Fruit fly (Drosophila melanogaster) whole organism, pupa: Measurements from ENCODE around the gene Rab35.
A peak's percentile ranks its signal among the peaks of the same experiment; 100 is the strongest.

Experiments
- CG10348 ChIP-seq: fragments of 200-800 bp; sonication (Bioruptor generic); IDR thresholded peaks from 2 replicates; pipeline ENCODE4 v1.3.6; 2022; ENCODE audit warnings: missing biosample characterization, missing genetic modification characterization
- CG12605 ChIP-seq: fragments of 200-800 bp; sonication (Bioruptor generic); IDR thresholded peaks from 2 replicates; pipeline ENCODE4 v1.3.6; 2022; ENCODE audit warnings: missing biosample characterization, missing genetic modification characterization
- CG13204 ChIP-seq: fragments of 200-800 bp; sonication (Bioruptor generic); optimal IDR thresholded peaks from 2 replicates; lab custom pipeline; 2018; ENCODE audit warnings: missing biosample characterization, mild to moderate bottlenecking, missing genetic modification characterization, moderate library complexity
- CG17806 ChIP-seq: fragments of 200-800 bp; sonication (Bioruptor generic); optimal IDR thresholded peaks from 2 replicates; lab custom pipeline; 2018; ENCODE audit warnings: missing biosample characterization, mild to moderate bottlenecking, missing genetic modification characterization, moderate library complexity
- CG32121 ChIP-seq: fragments of 200-800 bp; sonication (Bioruptor generic); IDR thresholded peaks from 2 replicates; pipeline ENCODE4 v1.3.6; 2022; ENCODE audit warnings: missing biosample characterization, missing genetic modification characterization
- CG34367 ChIP-seq: fragments of 200-800 bp; sonication (Bioruptor generic); optimal IDR thresholded peaks from 2 replicates; lab custom pipeline; 2018; ENCODE audit warnings: missing biosample characterization, mild to moderate bottlenecking, missing genetic modification characterization
- CG4496 ChIP-seq: fragments of 200-800 bp; sonication (Bioruptor generic); IDR thresholded peaks from 3 replicates; pipeline ENCODE4 v1.3.6; 2022; ENCODE audit warnings: missing biosample characterization, missing genetic modification characterization
- CG8301 ChIP-seq: fragments of 200-800 bp; sonication (Bioruptor generic); optimal IDR thresholded peaks from 2 replicates; lab custom pipeline; 2018; ENCODE audit warnings: missing biosample characterization, mild to moderate bottlenecking, missing genetic modification characterization
- CG9948 ChIP-seq: fragments of 200-800 bp; sonication (Bioruptor generic); optimal IDR thresholded peaks from 2 replicates; lab custom pipeline; 2018; ENCODE audit warnings: missing biosample characterization, mild to moderate bottlenecking, missing genetic modification characterization, moderate library complexity
- EcR ChIP-seq: fragments of 200-800 bp; sonication (Bioruptor generic); optimal IDR thresholded peaks from 3 replicates; lab custom pipeline; 2019; ENCODE audit warnings: missing biosample characterization, missing genetic modification characterization, mild to moderate bottlenecking, moderate library complexity, missing genetic modification reagents
- Ets98B ChIP-seq: fragments of 200-800 bp; sonication (Bioruptor generic); IDR thresholded peaks from 2 replicates; pipeline ENCODE4 v1.3.6; 2022; ENCODE audit warnings: missing biosample characterization, missing genetic modification characterization
- Pif1A ChIP-seq: fragments of 200-800 bp; sonication (Bioruptor generic); optimal IDR thresholded peaks from 3 replicates; lab custom pipeline; 2016; ENCODE audit warnings: missing biosample characterization, missing genetic modification characterization
- Pif1B ChIP-seq: fragments of 200-800 bp; sonication (Bioruptor generic); optimal IDR thresholded peaks from 3 replicates; lab custom pipeline; 2016; ENCODE audit warnings: missing biosample characterization, missing genetic modification characterization
- Snoo ChIP-seq: fragments of 200-800 bp; sonication (Bioruptor generic); optimal IDR thresholded peaks from 3 replicates; lab custom pipeline; 2017; ENCODE audit warnings: missing biosample characterization, mild to moderate bottlenecking, missing genetic modification characterization, inconsistent platforms
- gl ChIP-seq: fragments of 200-800 bp; sonication (Bioruptor generic); optimal IDR thresholded peaks from 2 replicates; lab custom pipeline; 2018; ENCODE audit warnings: missing biosample characterization, mild to moderate bottlenecking, missing genetic modification characterization

Rab35 gene

DNA sequence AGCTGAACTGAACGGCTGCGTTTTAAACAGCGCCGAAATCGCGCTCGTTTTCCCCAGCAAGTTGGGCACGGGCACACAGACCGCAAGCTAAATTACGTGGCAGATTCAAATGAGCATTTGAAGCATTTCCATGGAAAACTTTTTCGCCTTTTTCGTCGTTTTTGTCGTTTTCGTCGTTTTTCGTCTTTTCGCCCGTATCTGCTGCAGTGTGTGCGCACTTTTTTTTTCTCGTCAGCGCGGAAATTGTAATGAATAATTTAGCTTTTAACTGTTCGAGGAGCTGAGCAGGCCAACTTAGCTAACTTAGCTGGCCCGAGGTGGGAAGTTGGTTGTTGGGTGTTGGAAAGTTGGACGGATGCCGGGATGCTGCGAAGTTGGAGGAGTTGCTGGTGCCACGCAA is 30.1 kb downstream of the Rab35 start:
- TF ChIP-seq CG12605, result 0 out of 2 replicates have a peak, but pooled peaks have one; percentile 25
- TF ChIP-seq CG4496 (GFP tag; lab: Robert Waterston, UW), result peak; percentile 58; the same call in 2 of the 3 replicates
- no peak for TF ChIP-seq CG10348 (GFP tag; lab: Robert Waterston, UW)
- no peak for TF ChIP-seq EcR (GFP tag; lab: Kevin White, UChicago)
- peak; percentile 62; the same call in 1 of the 2 replicates for TF ChIP-seq Ets98B (GFP tag; lab: Robert Waterston, UW)

DNA sequence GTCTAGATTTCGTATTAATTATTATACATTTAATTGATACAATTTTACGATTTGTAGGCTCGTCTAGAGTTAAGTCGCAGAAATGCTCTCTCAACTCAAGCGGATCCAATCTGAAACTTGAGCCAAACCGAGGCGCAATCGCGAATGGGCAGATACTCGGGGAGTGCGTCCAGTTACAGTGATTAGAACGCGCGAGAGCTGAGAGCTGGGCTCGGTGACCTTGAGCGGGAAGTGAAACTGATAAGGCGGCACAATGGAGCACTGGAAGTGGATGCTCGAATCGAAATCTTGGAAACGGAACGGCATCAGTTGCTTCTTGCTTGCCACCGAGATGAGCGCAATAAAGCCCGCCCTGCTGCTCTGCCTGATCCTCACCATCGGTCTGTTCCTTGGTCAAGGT is 37.5 kb downstream of the Rab35 start, which contains the start of gene CG34331:
Gene CG34331, plus strand, starts transcription at position 301 of the 400 bp plus-strand sequence.
- TF ChIP-seq gl (no peak), CG17806 (tag; lab: Kevin White, UChicago) (no peak), Pif1B (GFP tag; lab: Kevin White, UChicago) (no peak), Snoo (tag; lab: Kevin White, UChicago) (no peak), CG34367 (tag; lab: Kevin White, UChicago) (no peak), CG8301 (tag; lab: Kevin White, UChicago) (no peak), CG32121 (GFP tag; lab: Robert Waterston, UW) (no peak), CG12605 (no peak), CG9948 (tag; lab: Kevin White, UChicago) (no peak), Pif1A (GFP tag; lab: Kevin White, UChicago) (no peak)
- TF ChIP-seq, all 21 proteins: peak for 0

DNA sequence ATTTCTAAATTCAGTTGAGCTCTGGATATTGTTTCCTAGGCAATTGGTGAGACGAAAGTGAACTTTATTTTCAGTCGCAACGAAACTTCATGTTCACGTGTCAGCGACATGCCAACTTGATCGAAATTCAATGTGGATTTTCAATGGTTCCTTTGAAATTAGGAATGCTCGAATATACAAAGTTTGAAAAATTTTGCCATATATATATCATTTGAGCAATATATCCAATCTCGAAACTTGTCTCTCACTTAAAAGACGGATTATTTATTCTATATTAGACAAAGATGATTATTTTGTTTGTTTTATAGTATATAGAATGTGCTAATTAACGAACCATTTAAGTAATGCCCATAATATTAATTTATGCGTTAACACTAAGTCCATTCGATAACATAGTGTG is 49.2 kb downstream of the Rab35 start, which contains the start of gene karr:
Gene karr, minus strand, starts transcription at position 101 of the 400 bp plus-strand sequence.
- no peak for TF ChIP-seq CG17806 (tag; lab: Kevin White, UChicago)
- no peak for TF ChIP-seq CG32121 (GFP tag; lab: Robert Waterston, UW)
- no peak for TF ChIP-seq CG13204 (GFP tag; lab: Kevin White, UChicago)
